Fruit fly (Drosophila melanogaster) whole organism, embryonic: ENCODE results near the gene CG2129.

Experiments used
- Blimp-1 ChIP-seq: fragments of 200-800 bp; sonication (Bioruptor generic); optimal IDR thresholded peaks from 3 replicates; lab custom pipeline; 2018; ENCODE audit warnings: missing biosample characterization, missing genetic modification characterization, mild to moderate bottlenecking, moderate library complexity, missing genetic modification reagents
- BtbVII ChIP-seq: fragments of 200-800 bp; sonication (Bioruptor generic); optimal IDR thresholded peaks from 3 replicates; lab custom pipeline; 2017; ENCODE audit warnings: missing biosample characterization, mild to moderate bottlenecking, missing genetic modification characterization
- Bteb2 ChIP-seq: fragments of 200-800 bp; sonication (Bioruptor generic); optimal IDR thresholded peaks from 2 replicates; lab custom pipeline; 2016; ENCODE audit warnings: missing biosample characterization, missing genetic modification characterization
- CG10274 ChIP-seq: fragments of 200-800 bp; sonication (Bioruptor generic); optimal IDR thresholded peaks from 3 replicates; lab custom pipeline; 2017; ENCODE audit warnings: missing biosample characterization, mild to moderate bottlenecking, missing genetic modification characterization
- CG12104 ChIP-seq: fragments of 200-800 bp; sonication (Bioruptor generic); optimal IDR thresholded peaks from 3 replicates; lab custom pipeline; 2016; ENCODE audit warnings: missing biosample characterization, missing genetic modification characterization
- CG12155 ChIP-seq: fragments of 200-800 bp; sonication (Bioruptor generic); optimal IDR thresholded peaks from 3 replicates; lab custom pipeline; 2016; ENCODE audit warnings: missing biosample characterization, missing genetic modification characterization
- CG13296 ChIP-seq: fragments of 200-800 bp; sonication (Bioruptor generic); optimal IDR thresholded peaks from 3 replicates; lab custom pipeline; 2018; ENCODE audit warnings: missing biosample characterization, mild to moderate bottlenecking, missing genetic modification characterization
- CG13894 ChIP-seq: fragments of 200-800 bp; sonication (Bioruptor generic); optimal IDR thresholded peaks from 3 replicates; lab custom pipeline; 2018; ENCODE audit warnings: missing biosample characterization, mild to moderate bottlenecking, missing genetic modification characterization, moderate library complexity
- CG15514 ChIP-seq: fragments of 200-800 bp; sonication (Bioruptor generic); optimal IDR thresholded peaks from 3 replicates; lab custom pipeline; 2017; ENCODE audit warnings: missing biosample characterization, missing genetic modification characterization, mild to moderate bottlenecking, moderate library complexity, missing genetic modification reagents
- CG1647 ChIP-seq: fragments of 200-800 bp; sonication (Bioruptor generic); optimal IDR thresholded peaks from 3 replicates; lab custom pipeline; 2016; ENCODE audit warnings: missing biosample characterization, missing genetic modification characterization
- CG16813 ChIP-seq: fragments of 200-800 bp; sonication (Bioruptor generic); IDR thresholded peaks from 3 replicates; pipeline ENCODE4 v1.3.6; 2022; ENCODE audit warnings: missing biosample characterization, missing genetic modification characterization; ENCODE audit not compliant: partially characterized antibody
- CG2120 ChIP-seq: fragments of 200-800 bp; sonication (Bioruptor generic); optimal IDR thresholded peaks from 3 replicates; lab custom pipeline; 2016; ENCODE audit warnings: missing biosample characterization, missing genetic modification characterization
- CG31365 ChIP-seq: fragments of 200-800 bp; sonication (Bioruptor generic); optimal IDR thresholded peaks from 2 replicates; lab custom pipeline; 2018; ENCODE audit warnings: missing biosample characterization, mild to moderate bottlenecking, missing genetic modification characterization
- CG3995 ChIP-seq: fragments of 200-800 bp; sonication (Bioruptor generic); optimal IDR thresholded peaks from 3 replicates; lab custom pipeline; 2016; ENCODE audit warnings: missing biosample characterization, missing genetic modification characterization
- CG7963 ChIP-seq: fragments of 200-800 bp; sonication (Bioruptor generic); IDR thresholded peaks from 3 replicates; pipeline ENCODE4 v1.3.6; 2022; ENCODE audit warnings: missing biosample characterization, missing genetic modification characterization; ENCODE audit not compliant: partially characterized antibody
- CoRest ChIP-seq: fragments of 200-800 bp; sonication (Bioruptor generic); optimal IDR thresholded peaks from 3 replicates; lab custom pipeline; 2018; ENCODE audit warnings: missing biosample characterization, mild to moderate bottlenecking, missing genetic modification characterization, moderate library complexity
- Dad ChIP-seq: fragments of 200-800 bp; sonication (Bioruptor generic); optimal IDR thresholded peaks from 3 replicates; lab custom pipeline; 2016; ENCODE audit warnings: missing biosample characterization, missing genetic modification characterization
- Dbx ChIP-seq: fragments of 200-800 bp; sonication (Bioruptor generic); IDR thresholded peaks from 3 replicates; pipeline ENCODE4 v1.3.6; 2022; ENCODE audit warnings: missing biosample characterization, missing genetic modification characterization
- Dip2 ChIP-seq: fragments of 200-800 bp; sonication (Bioruptor generic); IDR thresholded peaks from 2 replicates; pipeline ENCODE4 v1.3.6; 2022; ENCODE audit warnings: missing biosample characterization, missing genetic modification characterization
- Dll ChIP-seq: fragments of 200-800 bp; sonication (Bioruptor generic); IDR thresholded peaks from 4 replicates; pipeline ENCODE4 v1.3.6; 2022; ENCODE audit warnings: missing biosample characterization, missing genetic modification characterization; ENCODE audit not compliant: partially characterized antibody
- Doc3 ChIP-seq: fragments of 200-800 bp; sonication (Bioruptor generic); IDR thresholded peaks from 3 replicates; pipeline ENCODE4 v1.3.6; 2022; ENCODE audit warnings: missing biosample characterization, missing genetic modification characterization; ENCODE audit not compliant: partially characterized antibody
- Fer1 ChIP-seq: fragments of 200-800 bp; sonication (Bioruptor generic); optimal IDR thresholded peaks from 2 replicates; lab custom pipeline; 2017; ENCODE audit warnings: missing biosample characterization, mild to moderate bottlenecking, missing genetic modification characterization
- HHEX ChIP-seq: fragments of 200-800 bp; sonication (Bioruptor generic); optimal IDR thresholded peaks from 3 replicates; lab custom pipeline; 2017; ENCODE audit warnings: missing biosample characterization, mild to moderate bottlenecking, missing genetic modification characterization, missing genetic modification reagents
- HLH4C ChIP-seq: fragments of 200-800 bp; sonication (Bioruptor generic); IDR thresholded peaks from 3 replicates; pipeline ENCODE4 v1.3.6; 2022; ENCODE audit warnings: missing biosample characterization, missing genetic modification characterization; ENCODE audit not compliant: partially characterized antibody
- MESR4 ChIP-seq: fragments of 200-800 bp; sonication (Bioruptor generic); optimal IDR thresholded peaks from 2 replicates; lab custom pipeline; 2018; ENCODE audit warnings: missing biosample characterization, mild to moderate bottlenecking, missing genetic modification characterization, moderate library complexity
- NfI ChIP-seq: fragments of 200-800 bp; sonication (Bioruptor generic); optimal IDR thresholded peaks from 3 replicates; lab custom pipeline; 2018; ENCODE audit warnings: missing biosample characterization, mild to moderate bottlenecking, missing genetic modification characterization, moderate library complexity
- Rfx ChIP-seq: fragments of 200-800 bp; sonication (Bioruptor generic); IDR thresholded peaks from 2 replicates; pipeline ENCODE4 v1.3.6; 2022; ENCODE audit warnings: missing biosample characterization, missing genetic modification characterization
- Scr ChIP-seq: fragments of 200-800 bp; sonication (Bioruptor generic); IDR thresholded peaks from 2 replicates; pipeline ENCODE4 v1.3.6; 2022; ENCODE audit warnings: missing biosample characterization, missing genetic modification characterization; ENCODE audit not compliant: partially characterized antibody
- Tbp ChIP-seq: fragments of >200 bp; optimal IDR thresholded peaks from 2 replicates; lab custom pipeline; 2018; ENCODE audit warnings: missing biosample characterization, missing genetic modification characterization
- Usf ChIP-seq: fragments of 200-800 bp; sonication (Bioruptor generic); optimal IDR thresholded peaks from 2 replicates; lab custom pipeline; 2017; ENCODE audit warnings: missing genotype, missing biosample characterization, missing genetic modification characterization
- bbx ChIP-seq: fragments of 200-800 bp; sonication (Bioruptor generic); IDR thresholded peaks from 2 replicates; pipeline ENCODE4 v1.3.6; 2022; ENCODE audit warnings: missing biosample characterization, missing genetic modification characterization; ENCODE audit not compliant: partially characterized antibody
- cato ChIP-seq: fragments of 200-800 bp; sonication (Bioruptor generic); optimal IDR thresholded peaks from 2 replicates; lab custom pipeline; 2016; ENCODE audit warnings: missing biosample characterization, missing genetic modification characterization, borderline replicate concordance
- ci ChIP-seq: fragments of 200-800 bp; sonication (Bioruptor generic); IDR thresholded peaks from 3 replicates; pipeline ENCODE4 v1.3.6; 2022; ENCODE audit warnings: missing biosample characterization, missing genetic modification characterization
- crp ChIP-seq, 2 experiments: fragments of 200-800 bp; sonication (Bioruptor generic); optimal IDR thresholded peaks; 2 replicates in 1 of 2; 3 replicates in 1 of 2; lab custom pipeline; 2017; ENCODE audit warnings: missing biosample characterization in 2 of 2, missing genetic modification characterization in 2 of 2, mild to moderate bottlenecking in 1 of 2, moderate library complexity in 1 of 2
- dm ChIP-seq: fragments of 200-800 bp; sonication (Bioruptor generic); optimal IDR thresholded peaks from 3 replicates; lab custom pipeline; 2016; ENCODE audit warnings: missing biosample characterization, missing genetic modification characterization
- emc ChIP-seq: fragments of 200-800 bp; sonication (Bioruptor generic); optimal IDR thresholded peaks from 2 replicates; lab custom pipeline; 2016; ENCODE audit warnings: missing biosample characterization, missing genetic modification characterization
- exex ChIP-seq: fragments of 200-800 bp; sonication (Bioruptor generic); optimal IDR thresholded peaks from 4 replicates; lab custom pipeline; 2018; ENCODE audit warnings: missing biosample characterization, mild to moderate bottlenecking, missing genetic modification characterization, moderate library complexity
- fd64A ChIP-seq: fragments of 200-800 bp; sonication (Bioruptor generic); optimal IDR thresholded peaks from 3 replicates; lab custom pipeline; 2018; ENCODE audit warnings: missing biosample characterization, mild to moderate bottlenecking, missing genetic modification characterization
- gfzf ChIP-seq: fragments of 200-800 bp; sonication (Bioruptor generic); optimal IDR thresholded peaks from 2 replicates; lab custom pipeline; 2016; ENCODE audit warnings: missing biosample characterization, mild to moderate bottlenecking, missing genetic modification characterization, moderate library complexity
- insv ChIP-seq, 2 experiments: fragments of 200-800 bp; sonication (Bioruptor generic); optimal IDR thresholded peaks; 3 replicates each; lab custom pipeline; 2016 to 2018; ENCODE audit warnings: missing biosample characterization in 2 of 2, missing genetic modification characterization in 2 of 2
- lov ChIP-seq, 2 experiments: fragments of 200-800 bp in 1 of 2; fragments of >200 bp in 1 of 2; sonication (Bioruptor generic) in 1 of 2; IDR thresholded peaks in 1 of 2; optimal IDR thresholded peaks in 1 of 2; 2 replicates in 1 of 2; 3 replicates in 1 of 2; pipeline versions ENCODE4 v1.3.6 to Lab custom; 2017 to 2022; ENCODE audit warnings: missing biosample characterization in 1 of 2, missing genetic modification characterization in 1 of 2
- scrt ChIP-seq: fragments of 200-800 bp; sonication (Bioruptor generic); optimal IDR thresholded peaks from 2 replicates; lab custom pipeline; 2018; ENCODE audit warnings: missing biosample characterization, mild to moderate bottlenecking, missing genetic modification characterization, moderate library complexity
- sr ChIP-seq: fragments of 200-800 bp; sonication (Bioruptor generic); IDR thresholded peaks from 3 replicates; pipeline ENCODE4 v1.3.6; 2022; ENCODE audit warnings: missing biosample characterization, missing genetic modification characterization
- tap ChIP-seq: fragments of 200-800 bp; optimal IDR thresholded peaks from 3 replicates; lab custom pipeline; 2019; ENCODE audit warnings: missing biosample characterization, mild to moderate bottlenecking, missing genetic modification characterization, moderate library complexity
- ttk ChIP-seq: fragments of 200-800 bp; sonication (Bioruptor generic); IDR thresholded peaks from 2 replicates; pipeline ENCODE4 v2.1.2; 2022; ENCODE audit warnings: missing biosample characterization, missing genetic modification characterization
- unc-4 ChIP-seq: fragments of 200-800 bp; sonication (Bioruptor generic); IDR thresholded peaks from 2 replicates; pipeline ENCODE4 v1.3.6; 2022; ENCODE audit warnings: missing biosample characterization, missing genetic modification characterization; ENCODE audit not compliant: partially characterized antibody
- vvl ChIP-seq: fragments of 200-800 bp; sonication (Bioruptor generic); IDR thresholded peaks from 2 replicates; pipeline ENCODE4 v1.3.6; 2022; ENCODE audit warnings: missing biosample characterization, missing genetic modification characterization

CG2129 gene

dm6 chrX:8115717-8116311, 29.8 kb upstream of the CG2129 start, which contains the start of gene Gclc (continued):
- TF ChIP-seq CG2120, result peak; percentile 27
- TF ChIP-seq tap (tag; lab: Kevin White, UChicago), result no peak
- TF ChIP-seq emc, result no peak
- peak; percentile 47 for TF ChIP-seq scrt (GFP tag; lab: Kevin White, UChicago)
- no peak for TF ChIP-seq CG31365
- TF ChIP-seq HHEX (GFP tag; lab: Kevin White, UChicago), result peak; percentile 12
- TF ChIP-seq CG1647 (GFP tag; lab: Kevin White, UChicago), result no peak
- TF ChIP-seq CG12155 (GFP tag; lab: Kevin White, UChicago), result no peak
- peak; percentile 81 for TF ChIP-seq dm (GFP tag; lab: Kevin White, UChicago)
- no peak for TF ChIP-seq Usf (GFP tag; lab: Kevin White, UChicago)
- no peak for TF ChIP-seq cato (GFP tag; lab: Kevin White, UChicago)
- TF ChIP-seq Blimp-1 (GFP tag; lab: Kevin White, UChicago), result no peak
- TF ChIP-seq crp (GFP tag; optimal IDR thresholded peaks at IDR 0.05; lab: Kevin White, UChicago), result peak in 1 of 2 experiments; percentile 23
- peak; percentile 31 for TF ChIP-seq CG13894 (tag; lab: Kevin White, UChicago)
- TF ChIP-seq ci (GFP tag; lab: Robert Waterston, UW), result 0 out of 3 replicates have a peak, but pooled peaks have one; percentile 37
- no peak for TF ChIP-seq Tbp
- TF ChIP-seq bbx (GFP tag; lab: Robert Waterston, UW), result peak; percentile 41
- no peak for TF ChIP-seq fd64A
- peak; percentile 25 for TF ChIP-seq Fer1 (GFP tag; lab: Kevin White, UChicago)
- no peak for TF ChIP-seq CG13296 (GFP tag; lab: Kevin White, UChicago)
- TF ChIP-seq CG15514, result peak; percentile 39
- TF ChIP-seq Rfx (GFP tag; lab: Robert Waterston, UW), result peak; percentile 26; the same call in 1 of the 2 replicates
- no peak for TF ChIP-seq Dad (GFP tag; lab: Kevin White, UChicago)
- TF ChIP-seq CG7963 (GFP tag; lab: Robert Waterston, UW), result peak; percentile 10; the same call in 1 of the 3 replicates
- TF ChIP-seq ttk, result no peak
- TF ChIP-seq Doc3 (GFP tag; lab: Robert Waterston, UW), result 0 out of 3 replicates have a peak, but pooled peaks have one; percentile 35
- TF ChIP-seq Scr, result peak; percentile 39
- peak; percentile 31 to 90 for TF ChIP-seq insv (GFP tag; optimal IDR thresholded peaks at IDR 0.05; lab: Kevin White, UChicago)
- TF ChIP-seq Dll (GFP tag; lab: Robert Waterston, UW), result peak; percentile 50; the same call in 1 of the 4 replicates
- peak; percentile 28 for TF ChIP-seq exex (tag; lab: Kevin White, UChicago)
- no peak for TF ChIP-seq lov (optimal IDR thresholded peaks at IDR 0.05; lab: Kevin White, UChicago)
- TF ChIP-seq lov (GFP tag; IDR thresholded peaks at IDR 0.05; lab: Robert Waterston, UW), result no peak
- peak; percentile 34; the same call in 1 of the 3 replicates for TF ChIP-seq HLH4C (GFP tag; lab: Robert Waterston, UW)
- no peak for TF ChIP-seq CoRest
- peak; percentile 33; the same call in 1 of the 2 replicates for TF ChIP-seq vvl
- TF ChIP-seq unc-4 (GFP tag; lab: Robert Waterston, UW), result peak; percentile 52; the same call in 1 of the 2 replicates
- peak; percentile 24 for TF ChIP-seq CG3995 (GFP tag; lab: Kevin White, UChicago)
- TF ChIP-seq Bteb2 (GFP tag; lab: Kevin White, UChicago), result peak; percentile 0
- peak; percentile 47 for TF ChIP-seq BtbVII (GFP tag; lab: Kevin White, UChicago)
- TF ChIP-seq MESR4 (GFP tag; lab: Kevin White, UChicago), result peak; percentile 30
- TF ChIP-seq NfI (GFP tag; lab: Kevin White, UChicago), result no peak
- TF ChIP-seq CG10274 (GFP tag; lab: Kevin White, UChicago), result no peak
- TF ChIP-seq gfzf, result peak; percentile 77
- TF ChIP-seq CG16813 (GFP tag; lab: Robert Waterston, UW), result peak; percentile 29; the same call in 1 of the 3 replicates
- no peak for TF ChIP-seq CG12104
- no peak for TF ChIP-seq Dip2 (GFP tag; lab: Robert Waterston, UW)
- no peak for TF ChIP-seq Dbx (GFP tag; lab: Robert Waterston, UW)
- 0 out of 3 replicates have a peak, but pooled peaks have one; percentile 52 for TF ChIP-seq sr (GFP tag; lab: Robert Waterston, UW)
